Worm (Caenorhabditis elegans) whole organism, young adult: Measurements from ENCODE around the gene glt-5.

Experiments
- bed-2 ChIP-seq: fragments of 200-800 bp; sonication (Bioruptor generic); IDR thresholded peaks from 2 replicates; pipeline ENCODE4 v1.3.6; 2022; ENCODE audit warnings: missing genetic modification reagents, missing genetic modification characterization, missing compliant biosample characterization
- hrde-1 ChIP-seq: sonication (generic microtip); optimal IDR thresholded peaks from 2 replicates; lab custom pipeline; 2016; ENCODE audit warnings: missing genetic modification characterization, mild to moderate bottlenecking, missing compliant biosample characterization, moderate library complexity, missing genotype, missing genetic modification reagents, borderline replicate concordance
- rcor-1 ChIP-seq: fragments of 200-800 bp; sonication (Bioruptor generic); IDR thresholded peaks from 2 replicates; pipeline ENCODE4 v1.3.6; 2022; ENCODE audit warnings: missing genetic modification reagents, missing genetic modification characterization, missing compliant biosample characterization
- tbx-9 ChIP-seq: sonication (generic microtip); optimal IDR thresholded peaks from 2 replicates; lab custom pipeline; 2016; ENCODE audit warnings: borderline replicate concordance, missing genetic modification characterization, inconsistent platforms, missing compliant biosample characterization
- unc-130 ChIP-seq: sonication (generic microtip); optimal IDR thresholded peaks from 2 replicates; lab custom pipeline; 2016; ENCODE audit warnings: missing genetic modification reagents, missing genetic modification characterization, missing compliant biosample characterization
- ztf-26 ChIP-seq: sonication (generic microtip); optimal IDR thresholded peaks from 2 replicates; lab custom pipeline; 2017; ENCODE audit warnings: missing genetic modification characterization, missing compliant biosample characterization

DNA sequence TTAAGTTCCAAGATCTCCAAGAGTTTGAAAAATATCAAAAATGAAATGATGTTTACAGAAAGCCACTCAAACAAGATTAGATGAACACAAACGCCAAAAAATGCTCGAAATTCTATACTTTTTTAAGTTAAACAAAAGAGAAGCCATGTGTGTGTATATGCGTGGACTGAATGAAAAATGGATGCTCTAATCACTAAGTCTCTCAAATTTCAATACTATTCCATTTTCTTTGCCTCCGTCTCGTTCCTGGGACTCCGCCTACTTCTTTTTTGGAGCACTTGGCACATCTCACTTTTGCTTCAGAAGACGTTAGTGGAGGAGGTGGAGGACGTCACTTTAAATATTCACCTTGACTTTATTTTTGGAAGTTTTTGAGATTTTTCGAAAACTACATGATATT lies 28.8 kb downstream of the glt-5 start:
- TF ChIP-seq hrde-1 (no peak), tbx-9 (tag; lab: Kevin White, UChicago) (no peak), ztf-26 (tag; lab: Kevin White, UChicago) (no peak), bed-2 (no peak), rcor-1 (no peak), unc-130 (GFP tag; lab: Kevin White, UChicago) (no peak)
